Worm (Caenorhabditis elegans): ENCODE measurements around the gene csb-1.

csb-1 gene

ce11 chrX:15865868-15866555 is at the start of gene csb-1, which contains the start of gene F53H4.4:
Gene csb-1 (minus strand): TSS chrX:15865918.
Gene F53H4.4 (plus strand): TSS chrX:15866387.
- TF ChIP-seq nhr-129 (tag; optimal IDR thresholded peaks at IDR 0.05): peak; percentile 76
- no peak for TF ChIP-seq elt-1 (tag; optimal IDR thresholded peaks at IDR 0.05)
- TF ChIP-seq elt-3 (tag; optimal IDR thresholded peaks at IDR 0.05): no peak
- peak; percentile 49 for TF ChIP-seq lin-11 (tag; optimal IDR thresholded peaks at IDR 0.05)
- TF ChIP-seq fos-1 (tag; optimal IDR thresholded peaks at IDR 0.05): peak; percentile 73
- no peak for TF ChIP-seq ama-1 (optimal IDR thresholded peaks at IDR 0.05)
- TF ChIP-seq blmp-1 (tag; optimal IDR thresholded peaks at IDR 0.05; ENCODE audit: insufficient read depth): no peak
- no peak for TF ChIP-seq ceh-82 (tag; optimal IDR thresholded peaks at IDR 0.05)
- no peak for TF ChIP-seq nhr-6 (tag; optimal IDR thresholded peaks at IDR 0.05)
- no peak for TF ChIP-seq zag-1 (tag; optimal IDR thresholded peaks at IDR 0.05)
- peak; percentile 68 for TF ChIP-seq lin-13 (GFP tag; optimal IDR thresholded peaks at IDR 0.05)
- peak; percentile 67 for TF ChIP-seq crh-2 (tag; optimal IDR thresholded peaks at IDR 0.05)
- no peak for TF ChIP-seq egl-27 (tag; optimal IDR thresholded peaks at IDR 0.05)
- peak; percentile 77 for TF ChIP-seq sem-4 (tag; optimal IDR thresholded peaks at IDR 0.05)
- no peak for TF ChIP-seq lin-39 (tag; optimal IDR thresholded peaks at IDR 0.05)
- TF ChIP-seq nhr-237 (tag; optimal IDR thresholded peaks at IDR 0.05): no peak
- TF ChIP-seq dmd-4 (tag; optimal IDR thresholded peaks at IDR 0.05): no peak
- no peak for TF ChIP-seq mab-5 (tag; optimal IDR thresholded peaks at IDR 0.05)
- TF ChIP-seq ztf-11 (tag; optimal IDR thresholded peaks at IDR 0.05): no peak
- TF ChIP-seq mbf-1 (tag; optimal IDR thresholded peaks at IDR 0.05): no peak
- TF ChIP-seq gmeb-1 (tag; optimal IDR thresholded peaks at IDR 0.05): peak; percentile 58
- peak; percentile 53 for TF ChIP-seq F13H6.1 (tag; optimal IDR thresholded peaks at IDR 0.05)
- no peak for TF ChIP-seq nhr-10 (tag; optimal IDR thresholded peaks at IDR 0.05)
- no peak for TF ChIP-seq ztf-4 (tag; optimal IDR thresholded peaks at IDR 0.05)
- TF ChIP-seq sma-3 (GFP tag; optimal IDR thresholded peaks at IDR 0.05): peak; percentile 72
- TF ChIP-seq peb-1 (tag; optimal IDR thresholded peaks at IDR 0.05): no peak
- no peak for TF ChIP-seq ZK546.5 (tag; optimal IDR thresholded peaks at IDR 0.05)
- peak; percentile 72 to 96 for TF ChIP-seq mdl-1 (tag; optimal IDR thresholded peaks at IDR 0.05)
- no peak for TF ChIP-seq alr-1 (tag; optimal IDR thresholded peaks at IDR 0.05)
- peak; percentile 89 for TF ChIP-seq unc-55 (GFP tag; optimal IDR thresholded peaks at IDR 0.05)
- no peak for TF ChIP-seq nhr-12 (tag; optimal IDR thresholded peaks at IDR 0.05)
- TF ChIP-seq lsy-2 (tag; optimal IDR thresholded peaks at IDR 0.05): peak; percentile 50 to 89
- TF ChIP-seq nhr-11 (tag; optimal IDR thresholded peaks at IDR 0.05): no peak
- no peak for TF ChIP-seq nhr-77 (tag; optimal IDR thresholded peaks at IDR 0.05)
- TF ChIP-seq unc-39 (tag; optimal IDR thresholded peaks at IDR 0.05): no peak
- no peak for TF ChIP-seq R02D3.7 (tag; optimal IDR thresholded peaks at IDR 0.05)
- no peak for TF ChIP-seq nhr-23 (tag; optimal IDR thresholded peaks at IDR 0.05)
- TF ChIP-seq Y55F3AM.14 (GFP tag; optimal IDR thresholded peaks at IDR 0.05): no peak
- no peak for TF ChIP-seq nhr-25 (tag; optimal IDR thresholded peaks at IDR 0.05)
- TF ChIP-seq unc-62 (GFP tag; optimal IDR thresholded peaks at IDR 0.05): no peak
- peak; percentile 51 for TF ChIP-seq skn-1 (tag; optimal IDR thresholded peaks at IDR 0.05)
- TF ChIP-seq C34F6.9 (tag; optimal IDR thresholded peaks at IDR 0.05): peak; percentile 78
- no peak for TF ChIP-seq ceh-16 (tag; optimal IDR thresholded peaks at IDR 0.05)
- TF ChIP-seq aly-2 (tag; optimal IDR thresholded peaks at IDR 0.05): no peak
- peak; percentile 79 for TF ChIP-seq sma-9 (GFP tag; optimal IDR thresholded peaks at IDR 0.05)
- TF ChIP-seq sma-9 (tag; optimal IDR thresholded peaks at IDR 0.05): no peak
- TF ChIP-seq ztf-1 (GFP tag; conservative IDR thresholded peaks at IDR 0.05): no peak
- TF ChIP-seq snpc-4 (tag; optimal IDR thresholded peaks at IDR 0.05): peak; percentile 14
- TF ChIP-seq nhr-21 (tag; optimal IDR thresholded peaks at IDR 0.05): peak; percentile 29

Data from whole organism, L2 larva.